Fruit fly (Drosophila melanogaster) whole organism, embryonic: ENCODE measurements around the gene CG12347.

Experiments
- Abd-B ChIP-seq: fragments of 200-800 bp; sonication (Bioruptor generic); optimal IDR thresholded peaks from 2 replicates; lab custom pipeline; 2018; ENCODE audit warnings: missing biosample characterization, mild to moderate bottlenecking, missing genetic modification characterization, moderate library complexity
- B-H2 ChIP-seq: fragments of 200-800 bp; sonication (Bioruptor generic); optimal IDR thresholded peaks from 2 replicates; lab custom pipeline; 2018; ENCODE audit warnings: missing biosample characterization, mild to moderate bottlenecking, missing genetic modification characterization
- CG11504 ChIP-seq: fragments of 200-800 bp; sonication (Bioruptor generic); optimal IDR thresholded peaks from 3 replicates; lab custom pipeline; 2019; ENCODE audit warnings: missing biosample characterization, mild to moderate bottlenecking, missing genetic modification characterization, moderate library complexity
- CG12155 ChIP-seq: fragments of 200-800 bp; sonication (Bioruptor generic); optimal IDR thresholded peaks from 3 replicates; lab custom pipeline; 2016; ENCODE audit warnings: missing biosample characterization, missing genetic modification characterization
- CG13424 ChIP-seq: fragments of 200-800 bp; sonication (Bioruptor generic); optimal IDR thresholded peaks from 2 replicates; lab custom pipeline; 2019; ENCODE audit warnings: missing biosample characterization, mild to moderate bottlenecking, missing genetic modification characterization, moderate library complexity
- CG13894 ChIP-seq: fragments of 200-800 bp; sonication (Bioruptor generic); optimal IDR thresholded peaks from 3 replicates; lab custom pipeline; 2018; ENCODE audit warnings: missing biosample characterization, mild to moderate bottlenecking, missing genetic modification characterization, moderate library complexity
- CG15696 ChIP-seq: fragments of 200-800 bp; sonication (Bioruptor generic); optimal IDR thresholded peaks from 2 replicates; lab custom pipeline; 2019; ENCODE audit warnings: missing biosample characterization, mild to moderate bottlenecking, missing genetic modification characterization, moderate library complexity
- CG1602 ChIP-seq: fragments of 200-800 bp; sonication (Bioruptor generic); optimal IDR thresholded peaks from 3 replicates; lab custom pipeline; 2016; ENCODE audit warnings: missing biosample characterization, missing genetic modification characterization
- CG17568 ChIP-seq: fragments of 200-800 bp; sonication (Bioruptor generic); optimal IDR thresholded peaks from 2 replicates; lab custom pipeline; 2018; ENCODE audit warnings: missing biosample characterization, mild to moderate bottlenecking, missing genetic modification characterization, moderate library complexity
- CG18011 ChIP-seq: fragments of 200-800 bp; sonication (Bioruptor generic); optimal IDR thresholded peaks from 2 replicates; lab custom pipeline; 2017; ENCODE audit warnings: missing biosample characterization, missing genetic modification characterization, mild to moderate bottlenecking, moderate library complexity, missing genotype
- CG2120 ChIP-seq: fragments of 200-800 bp; sonication (Bioruptor generic); optimal IDR thresholded peaks from 3 replicates; lab custom pipeline; 2016; ENCODE audit warnings: missing biosample characterization, missing genetic modification characterization
- CG2202 ChIP-seq: fragments of 200-800 bp; sonication (Bioruptor generic); optimal IDR thresholded peaks from 2 replicates; lab custom pipeline; 2018; ENCODE audit warnings: missing biosample characterization, mild to moderate bottlenecking, missing genetic modification characterization
- CG6854 ChIP-seq: fragments of 200-800 bp; sonication (Bioruptor generic); optimal IDR thresholded peaks from 3 replicates; lab custom pipeline; 2017; ENCODE audit warnings: missing biosample characterization, mild to moderate bottlenecking, missing genetic modification characterization
- CG7556 ChIP-seq: fragments of 200-800 bp; sonication (Bioruptor generic); optimal IDR thresholded peaks from 2 replicates; lab custom pipeline; 2017; ENCODE audit warnings: missing biosample characterization, mild to moderate bottlenecking, missing genetic modification characterization
- CrebB ChIP-seq: fragments of 200-800 bp; sonication (Bioruptor generic); optimal IDR thresholded peaks from 3 replicates; lab custom pipeline; 2018; ENCODE audit warnings: missing biosample characterization, mild to moderate bottlenecking, missing genetic modification characterization
- Ets97D ChIP-seq: fragments of 200-800 bp; sonication (Bioruptor generic); optimal IDR thresholded peaks from 3 replicates; lab custom pipeline; 2016; ENCODE audit warnings: missing biosample characterization, missing genetic modification characterization
- Fer1 ChIP-seq: fragments of 200-800 bp; sonication (Bioruptor generic); optimal IDR thresholded peaks from 2 replicates; lab custom pipeline; 2017; ENCODE audit warnings: missing biosample characterization, mild to moderate bottlenecking, missing genetic modification characterization
- Fer3 ChIP-seq: fragments of 200-800 bp; sonication (Bioruptor generic); optimal IDR thresholded peaks from 2 replicates; lab custom pipeline; 2018; ENCODE audit warnings: missing biosample characterization, mild to moderate bottlenecking, missing genetic modification characterization, moderate library complexity
- HLHmδ ChIP-seq: fragments of 200-800 bp; sonication (Bioruptor generic); optimal IDR thresholded peaks from 2 replicates; lab custom pipeline; 2018; ENCODE audit warnings: missing biosample characterization, mild to moderate bottlenecking, missing genetic modification characterization, moderate library complexity
- Hand ChIP-seq: fragments of 200-800 bp; sonication (Bioruptor generic); optimal IDR thresholded peaks from 2 replicates; lab custom pipeline; 2017; ENCODE audit warnings: mild to moderate bottlenecking, missing biosample characterization, missing genetic modification reagents, missing genetic modification characterization
- Med ChIP-seq: fragments of 200-800 bp; sonication (Bioruptor generic); peaks from one replicate; lab custom pipeline; 2016; ENCODE audit warnings: missing biosample characterization, missing genetic modification characterization, mild to moderate bottlenecking, inconsistent platforms, moderate library complexity
- Nf-YA ChIP-seq: fragments of 200-800 bp; sonication (Bioruptor generic); IDR thresholded peaks from 2 replicates; pipeline ENCODE4 v1.3.6; 2022; ENCODE audit warnings: missing biosample characterization, missing genetic modification characterization
- Nf-YB ChIP-seq: fragments of 200-800 bp; sonication (Bioruptor generic); optimal IDR thresholded peaks from 3 replicates; lab custom pipeline; 2019; ENCODE audit warnings: missing biosample characterization, mild to moderate bottlenecking, missing genetic modification characterization, moderate library complexity
- Poxn ChIP-seq: fragments of 200-800 bp; sonication (Bioruptor generic); IDR thresholded peaks from 2 replicates; pipeline ENCODE4 v1.3.6; 2022; ENCODE audit warnings: missing biosample characterization, missing genetic modification characterization
- ap ChIP-seq: fragments of 200-800 bp; sonication (Bioruptor generic); IDR thresholded peaks from 2 replicates; pipeline ENCODE4 v1.3.6; 2022; ENCODE audit warnings: missing biosample characterization, missing genetic modification characterization
- chif ChIP-seq, 2 experiments: fragments of 200-800 bp; sonication (Bioruptor generic); optimal IDR thresholded peaks; 3 replicates each; lab custom pipeline; 2016; ENCODE audit warnings: missing biosample characterization in 2 of 2, missing genetic modification characterization in 2 of 2
- cwo ChIP-seq: fragments of 200-800 bp; sonication (Bioruptor generic); optimal IDR thresholded peaks from 3 replicates; lab custom pipeline; 2017; ENCODE audit warnings: missing biosample characterization, missing genetic modification characterization, mild to moderate bottlenecking, moderate library complexity, missing genetic modification reagents
- dmrt11E ChIP-seq: fragments of 200-800 bp; sonication (Bioruptor generic); optimal IDR thresholded peaks from 3 replicates; lab custom pipeline; 2018; ENCODE audit warnings: missing biosample characterization, mild to moderate bottlenecking, missing genetic modification characterization, moderate library complexity
- eyg ChIP-seq: fragments of 200-800 bp; sonication (Bioruptor generic); optimal IDR thresholded peaks from 3 replicates; lab custom pipeline; 2016; ENCODE audit warnings: missing biosample characterization, missing genetic modification characterization
- fd96Cb ChIP-seq: fragments of 200-800 bp; sonication (Bioruptor generic); optimal IDR thresholded peaks from 2 replicates; lab custom pipeline; 2018; ENCODE audit warnings: missing biosample characterization, mild to moderate bottlenecking, missing genetic modification characterization, moderate library complexity
- gcm2 ChIP-seq: fragments of 200-800 bp; sonication (Bioruptor generic); optimal IDR thresholded peaks from 2 replicates; lab custom pipeline; 2016; ENCODE audit warnings: missing biosample characterization, missing genetic modification characterization
- gfzf ChIP-seq: fragments of 200-800 bp; sonication (Bioruptor generic); optimal IDR thresholded peaks from 2 replicates; lab custom pipeline; 2016; ENCODE audit warnings: missing biosample characterization, mild to moderate bottlenecking, missing genetic modification characterization, moderate library complexity
- her ChIP-seq: fragments of 200-800 bp; sonication (Bioruptor generic); optimal IDR thresholded peaks from 2 replicates; lab custom pipeline; 2016; ENCODE audit warnings: missing biosample characterization, missing genetic modification characterization
- jing ChIP-seq: fragments of 200-800 bp; sonication (Bioruptor generic); optimal IDR thresholded peaks from 2 replicates; lab custom pipeline; 2018; ENCODE audit warnings: missing biosample characterization, mild to moderate bottlenecking, missing genetic modification characterization
- kay ChIP-seq: fragments of 200-800 bp; sonication (Bioruptor generic); optimal IDR thresholded peaks from 2 replicates; lab custom pipeline; 2016; ENCODE audit warnings: missing biosample characterization, missing genetic modification characterization
- lbe ChIP-seq: fragments of 200-800 bp; sonication (Bioruptor generic); optimal IDR thresholded peaks from 2 replicates; lab custom pipeline; 2016; ENCODE audit warnings: missing biosample characterization, mild to moderate bottlenecking, missing genetic modification characterization
- mld ChIP-seq: fragments of 200-800 bp; sonication (Bioruptor generic); IDR thresholded peaks from 3 replicates; pipeline ENCODE4 v1.3.6; 2022; ENCODE audit warnings: missing biosample characterization, missing genetic modification characterization; ENCODE audit not compliant: partially characterized antibody
- nerfin-1 ChIP-seq: fragments of 200-800 bp; sonication (Bioruptor generic); optimal IDR thresholded peaks from 3 replicates; lab custom pipeline; 2019; ENCODE audit warnings: missing biosample characterization, mild to moderate bottlenecking, missing genetic modification characterization, moderate library complexity
- oc ChIP-seq: fragments of 200-800 bp; sonication (Bioruptor generic); optimal IDR thresholded peaks from 2 replicates; lab custom pipeline; 2018; ENCODE audit warnings: missing biosample characterization, mild to moderate bottlenecking, missing genetic modification characterization, moderate library complexity
- pan ChIP-seq, 4 experiments: fragments of >200 bp in 3 of 4; fragments of 200-800 bp in 1 of 4; sonication (Bioruptor generic) in 1 of 4; optimal IDR thresholded peaks in 3 of 4; IDR thresholded peaks in 1 of 4; 2 replicates each; pipeline versions ENCODE4 v1.3.6 to Lab custom; 2017 to 2022; ENCODE audit warnings: missing biosample characterization in 2 of 4, missing genetic modification characterization in 2 of 4, mixed read lengths in 1 of 4
- scrt ChIP-seq: fragments of 200-800 bp; sonication (Bioruptor generic); optimal IDR thresholded peaks from 2 replicates; lab custom pipeline; 2018; ENCODE audit warnings: missing biosample characterization, mild to moderate bottlenecking, missing genetic modification characterization, moderate library complexity
- sens ChIP-seq: fragments of 200-800 bp; sonication (Bioruptor generic); peaks from one replicate; lab custom pipeline; 2016; ENCODE audit warnings: missing biosample characterization, missing genetic modification characterization
- sna ChIP-seq: fragments of 200-800 bp; sonication (Bioruptor generic); IDR thresholded peaks from 2 replicates; pipeline ENCODE4 v1.3.6; 2022; ENCODE audit warnings: missing biosample characterization, missing genetic modification characterization; ENCODE audit not compliant: partially characterized antibody
- ssp ChIP-seq: fragments of 200-800 bp; sonication (Bioruptor generic); IDR thresholded peaks from 2 replicates; pipeline ENCODE4 v1.3.6; 2022; ENCODE audit warnings: missing biosample characterization, missing genetic modification characterization
- stwl ChIP-seq: fragments of 200-800 bp; sonication (Bioruptor generic); optimal IDR thresholded peaks from 3 replicates; lab custom pipeline; 2018; ENCODE audit warnings: missing biosample characterization, mild to moderate bottlenecking, missing genetic modification characterization, moderate library complexity
- ttk ChIP-seq: fragments of 200-800 bp; sonication (Bioruptor generic); IDR thresholded peaks from 2 replicates; pipeline ENCODE4 v2.1.2; 2022; ENCODE audit warnings: missing biosample characterization, missing genetic modification characterization
- zf30C ChIP-seq: fragments of 200-800 bp; sonication (Bioruptor generic); optimal IDR thresholded peaks from 3 replicates; lab custom pipeline; 2018; ENCODE audit warnings: missing biosample characterization, mild to moderate bottlenecking, missing genetic modification characterization

Gene CG12347

dm6 chr3R:17943359-17944232 lies 37.4 kb downstream of the CG12347 start (continued):
- peak; percentile 31 for TF ChIP-seq Fer3
- TF ChIP-seq Abd-B = peak; percentile 32
- no peak for TF ChIP-seq her (GFP tag; lab: Kevin White, UChicago)
- TF ChIP-seq CG12155 (GFP tag; lab: Kevin White, UChicago) = peak; percentile 41
- no peak for TF ChIP-seq CrebB (tag; lab: Kevin White, UChicago)
- peak; percentile 81 for TF ChIP-seq Med (GFP tag; lab: Kevin White, UChicago)
- TF ChIP-seq kay (GFP tag; lab: Kevin White, UChicago) = peak; percentile 23
- peak; percentile 61 for TF ChIP-seq fd96Cb
- peak; percentile 68 for TF ChIP-seq sna (GFP tag; lab: Robert Waterston, UW)
- TF ChIP-seq oc (tag; lab: Kevin White, UChicago) = no peak
- peak; percentile 46 for TF ChIP-seq CG13424 (tag; lab: Kevin White, UChicago)
- peak; percentile 52 for TF ChIP-seq eyg
- peak; percentile 97 for TF ChIP-seq Nf-YB (GFP tag; lab: Kevin White, UChicago)
- TF ChIP-seq CG18011 (GFP tag; lab: Kevin White, UChicago) = peak; percentile 0
- TF ChIP-seq Fer1 = peak; percentile 36
- peak; percentile 48 for TF ChIP-seq CG2120 (GFP tag; lab: Kevin White, UChicago)
- no peak for TF ChIP-seq pan (optimal IDR thresholded peaks at IDR 0.05; lab: Kevin White, UChicago)
- TF ChIP-seq pan (GFP tag; optimal IDR thresholded peaks at IDR 0.05 in 1 of 2, IDR thresholded peaks at IDR 0.05 in 1 of 2) = peak in 1 of 2 experiments; percentile 9
- peak; percentile 35 for TF ChIP-seq nerfin-1
- 0 out of 2 replicates have a peak, but pooled peaks have one; percentile 17 for TF ChIP-seq ap (GFP tag; lab: Robert Waterston, UW)
- no peak for TF ChIP-seq scrt (GFP tag; lab: Kevin White, UChicago)
- no peak for TF ChIP-seq B-H2 (GFP tag; lab: Kevin White, UChicago)
- no peak for TF ChIP-seq gcm2 (GFP tag; lab: Kevin White, UChicago)
- peak; percentile 80 for TF ChIP-seq zf30C (GFP tag; lab: Kevin White, UChicago)
- peak; percentile 24 for TF ChIP-seq CG2202 (tag; lab: Kevin White, UChicago)
- TF ChIP-seq Nf-YA (GFP tag; lab: Robert Waterston, UW) = peak; percentile 59
- peak; percentile 47 for TF ChIP-seq CG17568 (GFP tag; lab: Kevin White, UChicago)
- TF ChIP-seq jing (GFP tag; lab: Kevin White, UChicago) = peak; percentile 76
- peak; percentile 60 for TF ChIP-seq CG7556 (GFP tag; lab: Kevin White, UChicago)
- peak; percentile 51 for TF ChIP-seq CG15696
- TF ChIP-seq dmrt11E (tag; lab: Kevin White, UChicago) = peak; percentile 77
- peak; percentile 92 for TF ChIP-seq sens
- no peak for TF ChIP-seq HLHmδ (GFP tag; lab: Kevin White, UChicago)
- peak; percentile 59 for TF ChIP-seq CG11504 (tag; lab: Kevin White, UChicago)
- TF ChIP-seq CG1602 (GFP tag; lab: Kevin White, UChicago) = peak; percentile 52
- TF ChIP-seq CG6854 (GFP tag; lab: Kevin White, UChicago) = no peak
- TF ChIP-seq lbe (GFP tag; lab: Kevin White, UChicago) = no peak
- no peak for TF ChIP-seq gfzf
- no peak for TF ChIP-seq Poxn (GFP tag; lab: Robert Waterston, UW)
- TF ChIP-seq CG13894 (tag; lab: Kevin White, UChicago) = peak; percentile 71
- TF ChIP-seq Ets97D (GFP tag; lab: Kevin White, UChicago) = no peak
- TF ChIP-seq mld = no peak
- TF ChIP-seq ttk (GFP tag; lab: Robert Waterston, UW) = peak; percentile 40; the same call in 1 of the 2 replicates
- TF ChIP-seq stwl = no peak
- peak; percentile 40 for TF ChIP-seq cwo (GFP tag; lab: Kevin White, UChicago)
- TF ChIP-seq Hand = no peak
- no peak for TF ChIP-seq ssp (GFP tag; lab: Robert Waterston, UW)
- peak; percentile 31 to 71 for TF ChIP-seq chif (GFP tag; optimal IDR thresholded peaks at IDR 0.05; lab: Kevin White, UChicago)
